Worm (Caenorhabditis elegans) whole organism, L3 larva: ENCODE measurements around the gene rde-12.

Experiments
- R02D3.7 ChIP-seq: fragments of 150-350 bp; optimal IDR thresholded peaks from 2 replicates; lab custom pipeline; 2014; ENCODE audit warnings: missing biosample characterization, missing genetic modification characterization
- ZK546.5 ChIP-seq: sonication (generic microtip); optimal IDR thresholded peaks from 2 replicates; lab custom pipeline; 2017; ENCODE audit warnings: missing biosample characterization, missing genetic modification characterization
- aly-2 ChIP-seq: fragments of 150-350 bp; optimal IDR thresholded peaks from 2 replicates; lab custom pipeline; 2014; ENCODE audit warnings: missing biosample characterization, missing genetic modification characterization
- ama-1 ChIP-seq: fragments of 150-350 bp; optimal IDR thresholded peaks from 2 replicates; lab custom pipeline; 2018
- ceh-16 ChIP-seq: sonication (generic microtip); optimal IDR thresholded peaks from 2 replicates; lab custom pipeline; 2017; ENCODE audit warnings: missing biosample characterization, missing genetic modification characterization
- ceh-28 ChIP-seq: fragments of 150-350 bp; optimal IDR thresholded peaks from 2 replicates; lab custom pipeline; 2014; ENCODE audit warnings: missing biosample characterization, missing genetic modification reagents, missing genetic modification characterization
- ceh-82 ChIP-seq: fragments of 150-350 bp; optimal IDR thresholded peaks from 2 replicates; lab custom pipeline; 2014; ENCODE audit warnings: missing biosample characterization, missing genetic modification characterization
- ceh-9 ChIP-seq: sonication (generic microtip); optimal IDR thresholded peaks from 2 replicates; lab custom pipeline; 2018; ENCODE audit warnings: missing biosample characterization, missing genetic modification characterization
- daf-12 ChIP-seq: fragments of 150-350 bp; optimal IDR thresholded peaks from 2 replicates; lab custom pipeline; 2014; ENCODE audit warnings: missing biosample characterization, missing genetic modification reagents, missing genetic modification characterization
- egl-27 ChIP-seq: sonication (generic microtip); optimal IDR thresholded peaks from 4 replicates; lab custom pipeline; 2017; ENCODE audit warnings: missing biosample characterization, missing genetic modification reagents, missing genetic modification characterization
- egl-5 ChIP-seq: fragments of 150-350 bp; optimal IDR thresholded peaks from 2 replicates; lab custom pipeline; 2017; ENCODE audit warnings: missing biosample characterization, missing genetic modification reagents, missing genetic modification characterization, inconsistent platforms
- elt-1 ChIP-seq: fragments of 150-350 bp; optimal IDR thresholded peaks from 2 replicates; lab custom pipeline; 2014; ENCODE audit warnings: missing biosample characterization, missing genetic modification characterization
- elt-2 ChIP-seq: sonication (generic microtip); optimal IDR thresholded peaks from 2 replicates; lab custom pipeline; 2016; ENCODE audit warnings: missing genetic modification reagents, mild to moderate bottlenecking, missing genetic modification characterization, missing compliant biosample characterization
- elt-3 ChIP-seq, 3 experiments: fragments of 150-350 bp in 1 of 3; sonication (generic microtip) in 2 of 3; optimal IDR thresholded peaks; 2 replicates in 2 of 3; 4 replicates in 1 of 3; lab custom pipeline; 2014 to 2017; ENCODE audit warnings: missing biosample characterization in 3 of 3, missing genetic modification characterization in 3 of 3
- eor-1 ChIP-seq, 2 experiments: fragments of 150-350 bp; optimal IDR thresholded peaks; 2 replicates each; lab custom pipeline; 2014 to 2018; ENCODE audit warnings: missing biosample characterization in 2 of 2, missing genetic modification characterization in 2 of 2
- fkh-10 ChIP-seq: sonication (generic microtip); optimal IDR thresholded peaks from 2 replicates; lab custom pipeline; 2017; ENCODE audit warnings: missing biosample characterization, missing genetic modification reagents, missing genetic modification characterization
- fos-1 ChIP-seq: fragments of 150-350 bp; optimal IDR thresholded peaks from 2 replicates; lab custom pipeline; 2014; ENCODE audit warnings: missing biosample characterization, missing genetic modification characterization
- hmg-11 ChIP-seq: sonication (generic microtip); optimal IDR thresholded peaks from 2 replicates; lab custom pipeline; 2016; ENCODE audit warnings: missing genetic modification characterization, missing compliant biosample characterization
- jun-1 ChIP-seq: fragments of 150-350 bp; optimal IDR thresholded peaks from 2 replicates; lab custom pipeline; 2014; ENCODE audit warnings: missing biosample characterization, missing genetic modification reagents, missing genetic modification characterization
- lin-39 ChIP-seq: fragments of 150-350 bp; optimal IDR thresholded peaks from 2 replicates; lab custom pipeline; 2018; ENCODE audit warnings: missing biosample characterization, missing genetic modification reagents, missing genetic modification characterization
- lsy-12 ChIP-seq: sonication (generic microtip); optimal IDR thresholded peaks from 2 replicates; lab custom pipeline; 2016; ENCODE audit warnings: mild to moderate bottlenecking, missing genetic modification characterization, missing compliant biosample characterization
- mdl-1 ChIP-seq: fragments of 150-350 bp; optimal IDR thresholded peaks from 2 replicates; lab custom pipeline; 2014; ENCODE audit warnings: missing biosample characterization, missing genetic modification characterization
- mml-1 ChIP-seq: fragments of 150-350 bp; sonication (generic microtip); optimal IDR thresholded peaks from 3 replicates; lab custom pipeline; 2014; ENCODE audit warnings: missing biosample characterization, missing genetic modification characterization
- nfya-1 ChIP-seq: sonication (generic microtip); optimal IDR thresholded peaks from 2 replicates; lab custom pipeline; 2017; ENCODE audit warnings: missing genetic modification characterization, mild to moderate bottlenecking, missing compliant biosample characterization, antibody characterized with exemption, moderate library complexity; ENCODE audit not compliant: insufficient read depth
- nhr-11 ChIP-seq: fragments of 150-350 bp; optimal IDR thresholded peaks from 2 replicates; lab custom pipeline; 2014; ENCODE audit warnings: missing biosample characterization, missing genetic modification characterization
- nhr-23 ChIP-seq: fragments of 150-350 bp; optimal IDR thresholded peaks from 2 replicates; lab custom pipeline; 2014; ENCODE audit warnings: missing biosample characterization, missing genetic modification reagents, missing genetic modification characterization
- nhr-237 ChIP-seq: fragments of 150-350 bp; optimal IDR thresholded peaks from 2 replicates; lab custom pipeline; 2014; ENCODE audit warnings: missing biosample characterization, missing genetic modification characterization
- nhr-25 ChIP-seq: sonication (generic microtip); optimal IDR thresholded peaks from 2 replicates; lab custom pipeline; 2017; ENCODE audit warnings: missing biosample characterization, missing genetic modification characterization
- nhr-28 ChIP-seq: fragments of 150-350 bp; optimal IDR thresholded peaks from 2 replicates; lab custom pipeline; 2014; ENCODE audit warnings: missing biosample characterization, missing genetic modification characterization
- nhr-43 ChIP-seq: sonication (generic microtip); optimal IDR thresholded peaks from 2 replicates; lab custom pipeline; 2016; ENCODE audit warnings: mild to moderate bottlenecking, missing genetic modification characterization, missing compliant biosample characterization; ENCODE audit not compliant: poor library complexity, severe bottlenecking
- nhr-76 ChIP-seq: fragments of 150-350 bp; sonication (generic microtip); optimal IDR thresholded peaks from 5 replicates; lab custom pipeline; 2014; ENCODE audit warnings: missing biosample characterization, missing genetic modification characterization
- nhr-77 ChIP-seq: fragments of 150-350 bp; optimal IDR thresholded peaks from 2 replicates; lab custom pipeline; 2014; ENCODE audit warnings: missing biosample characterization, missing genetic modification characterization
- pha-4 ChIP-seq: fragments of 150-350 bp; optimal IDR thresholded peaks from 2 replicates; lab custom pipeline; 2014; ENCODE audit warnings: missing biosample characterization, missing genetic modification reagents, missing genetic modification characterization
- pqm-1 ChIP-seq: fragments of 150-350 bp; optimal IDR thresholded peaks from 2 replicates; lab custom pipeline; 2017; ENCODE audit warnings: missing biosample characterization, missing genetic modification characterization, inconsistent platforms
- sea-2 ChIP-seq: fragments of 150-350 bp; sonication (generic microtip); optimal IDR thresholded peaks from 4 replicates; lab custom pipeline; 2014; ENCODE audit warnings: missing biosample characterization, missing genetic modification reagents, missing genetic modification characterization
- skn-1 ChIP-seq: fragments of 150-350 bp; optimal IDR thresholded peaks from 2 replicates; lab custom pipeline; 2014; ENCODE audit warnings: missing biosample characterization, missing genetic modification characterization
- tbx-2 ChIP-seq: sonication (generic microtip); optimal IDR thresholded peaks from 2 replicates; lab custom pipeline; 2016; ENCODE audit warnings: mild to moderate bottlenecking, missing genetic modification characterization, missing compliant biosample characterization
- unc-39 ChIP-seq: sonication (generic microtip); optimal IDR thresholded peaks from 4 replicates; lab custom pipeline; 2017; ENCODE audit warnings: missing biosample characterization, missing genetic modification characterization
- unc-62 ChIP-seq: fragments of 150-350 bp; sonication (generic microtip); optimal IDR thresholded peaks from 4 replicates; lab custom pipeline; 2014; ENCODE audit warnings: missing biosample characterization, missing genetic modification reagents, missing genetic modification characterization
- ztf-11 ChIP-seq: fragments of 150-350 bp; optimal IDR thresholded peaks from 2 replicates; lab custom pipeline; 2014; ENCODE audit warnings: missing biosample characterization, missing genetic modification characterization
- ztf-4 ChIP-seq: fragments of 150-350 bp; optimal IDR thresholded peaks from 2 replicates; lab custom pipeline; 2014; ENCODE audit warnings: missing biosample characterization, missing genetic modification characterization

rde-12 gene

DNA sequence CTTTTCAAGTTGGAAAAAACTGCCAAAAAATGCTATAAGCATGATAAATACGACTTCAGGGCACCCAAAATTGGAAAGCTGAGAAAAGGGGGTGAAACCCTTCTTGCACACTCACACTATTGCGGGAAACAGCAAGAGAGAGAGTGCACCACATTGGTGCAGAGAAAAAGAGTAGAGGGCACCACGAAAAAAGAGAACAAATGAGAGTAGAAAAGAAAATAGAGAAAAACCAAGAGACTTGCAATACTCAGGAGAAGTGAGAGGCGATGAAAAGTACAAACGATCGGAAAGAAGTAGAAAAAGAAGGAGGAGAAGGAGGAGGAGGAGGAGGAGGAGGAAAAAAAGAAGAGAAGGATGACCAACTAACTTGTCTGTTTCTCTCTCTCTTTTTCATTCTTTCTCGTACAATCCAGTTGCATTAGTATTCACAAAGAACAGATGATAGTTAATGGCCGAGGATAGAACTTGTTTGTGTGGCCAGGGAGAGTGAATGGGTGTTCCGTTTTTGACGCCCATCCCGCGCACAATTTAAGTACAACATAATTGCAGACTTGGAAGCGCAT lies 9.9 kb upstream of the rde-12 start (continued):
- no peak for TF ChIP-seq egl-27 (tag; lab: Kevin White, UChicago)
- peak; percentile 70 for TF ChIP-seq egl-5 (tag; lab: Kevin White, UChicago)
- peak; percentile 24 for TF ChIP-seq unc-62
- no peak for TF ChIP-seq mml-1 (tag; lab: Kevin White, UChicago)
- no peak for TF ChIP-seq eor-1 (tag; optimal IDR thresholded peaks at IDR 0.05; lab: Kevin White, UChicago)
- no peak for TF ChIP-seq ztf-11
- peak; percentile 28 for TF ChIP-seq elt-2 (tag; lab: Kevin White, UChicago)
- TF ChIP-seq ceh-16 (tag; lab: Kevin White, UChicago), result no peak
- TF ChIP-seq ceh-28 (tag; lab: Kevin White, UChicago), result peak; percentile 51

DNA sequence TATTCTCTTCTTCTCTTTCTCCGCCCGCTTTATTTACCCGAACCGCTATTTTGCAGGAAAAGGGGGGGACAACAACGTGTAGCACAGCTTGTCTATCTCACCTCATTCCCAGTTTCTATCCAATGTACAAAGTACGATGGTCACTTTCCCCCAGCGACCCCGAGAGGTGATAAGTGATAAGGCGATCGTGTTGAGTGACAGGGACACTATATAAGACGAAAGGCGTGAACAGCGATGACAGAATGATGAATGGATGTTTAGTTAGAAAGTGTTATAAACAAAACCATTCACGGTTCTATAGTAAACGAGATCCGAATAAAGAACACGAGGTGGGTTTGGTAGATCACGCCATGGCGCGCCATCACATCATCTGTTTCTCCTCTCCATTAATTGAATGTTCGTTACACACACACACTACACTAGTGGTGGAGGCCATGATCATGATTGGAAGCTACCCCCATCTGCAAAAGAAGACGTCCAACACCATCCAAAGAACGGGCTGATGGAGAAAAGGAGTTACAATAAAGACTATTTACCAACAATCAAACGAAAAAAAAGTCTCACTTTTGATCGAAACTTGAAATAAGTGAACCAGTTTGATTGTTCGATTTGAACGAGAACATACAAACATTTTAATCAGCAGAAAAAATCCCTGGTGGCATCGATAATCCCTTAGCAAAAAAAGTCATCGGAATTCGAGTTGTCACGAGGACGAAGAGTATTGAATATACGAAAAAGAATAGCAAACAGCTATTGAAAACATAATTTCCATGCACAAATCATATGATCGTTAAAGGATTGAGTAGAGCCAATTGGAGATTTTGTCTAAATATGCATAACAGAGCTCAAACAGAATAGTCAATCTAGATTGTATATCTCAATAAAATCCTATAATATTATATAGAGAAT lies 8.6 kb upstream of the rde-12 start:
- TF ChIP-seq fkh-10 (GFP tag; lab: Kevin White, UChicago) (no peak), unc-62 (peak; percentile 95), nhr-76 (tag; lab: Kevin White, UChicago) (no peak), pqm-1 (tag; lab: Kevin White, UChicago) (peak; percentile 77), aly-2 (tag; lab: Kevin White, UChicago) (no peak), ZK546.5 (no peak), ama-1 (lab: Kevin White, UChicago) (peak; percentile 95), lsy-12 (tag; lab: Kevin White, UChicago) (peak; percentile 69), ceh-16 (tag; lab: Kevin White, UChicago) (no peak), ceh-28 (tag; lab: Kevin White, UChicago) (peak; percentile 45), tbx-2 (peak; percentile 24), nhr-28 (peak; percentile 45), nhr-77 (tag; lab: Kevin White, UChicago) (no peak), egl-5 (tag; lab: Kevin White, UChicago) (no peak), mdl-1 (tag; lab: Kevin White, UChicago) (no peak), lin-39 (peak; percentile 47), nfya-1 (tag; lab: Kevin White, UChicago) (peak; percentile 39), nhr-11 (tag; lab: Kevin White, UChicago) (no peak), pha-4 (tag; lab: Kevin White, UChicago) (peak; percentile 52), elt-3 (tag; optimal IDR thresholded peaks at IDR 0.05; lab: Kevin White, UChicago) (peak in 1 of 3 experiments; percentile 79), egl-27 (tag; lab: Kevin White, UChicago) (peak; percentile 25), elt-1 (tag; lab: Kevin White, UChicago) (no peak), daf-12 (tag; lab: Kevin White, UChicago) (no peak), nhr-23 (tag; lab: Kevin White, UChicago) (peak; percentile 94), nhr-25 (tag; lab: Kevin White, UChicago) (peak; percentile 98), jun-1 (tag; lab: Kevin White, UChicago) (peak; percentile 52), R02D3.7 (tag; lab: Kevin White, UChicago) (peak; percentile 23), elt-2 (tag; lab: Kevin White, UChicago) (peak; percentile 95), ceh-9 (tag; lab: Kevin White, UChicago) (no peak), nhr-43 (peak; percentile 91)

ce11 chrV:13657291-13657690 lies 7.9 kb upstream of the rde-12 start:
- TF ChIP-seq pha-4 (tag; lab: Kevin White, UChicago) (peak; percentile 68), nhr-237 (no peak), nhr-43 (peak; percentile 91), mdl-1 (tag; lab: Kevin White, UChicago) (peak; percentile 94), tbx-2 (peak; percentile 49), egl-5 (tag; lab: Kevin White, UChicago) (peak; percentile 13), jun-1 (tag; lab: Kevin White, UChicago) (peak; percentile 68), nhr-28 (no peak), nhr-23 (tag; lab: Kevin White, UChicago) (peak; percentile 76), elt-3 (tag; optimal IDR thresholded peaks at IDR 0.05; lab: Kevin White, UChicago) (no peak), aly-2 (tag; lab: Kevin White, UChicago) (no peak), nfya-1 (tag; lab: Kevin White, UChicago) (peak; percentile 73), ceh-28 (tag; lab: Kevin White, UChicago) (no peak), nhr-77 (tag; lab: Kevin White, UChicago) (no peak), ceh-9 (tag; lab: Kevin White, UChicago) (no peak), eor-1 (tag; optimal IDR thresholded peaks at IDR 0.05; lab: Kevin White, UChicago) (no peak), fkh-10 (GFP tag; lab: Kevin White, UChicago) (no peak), fos-1 (tag; lab: Kevin White, UChicago) (no peak), skn-1 (tag; lab: Kevin White, UChicago) (no peak), ceh-16 (tag; lab: Kevin White, UChicago) (no peak), lsy-12 (tag; lab: Kevin White, UChicago) (peak; percentile 55), sea-2 (GFP tag; lab: Kevin White, UChicago) (no peak), nhr-11 (tag; lab: Kevin White, UChicago) (no peak), pqm-1 (tag; lab: Kevin White, UChicago) (peak; percentile 87), elt-1 (tag; lab: Kevin White, UChicago) (peak; percentile 73), unc-62 (no peak), elt-2 (tag; lab: Kevin White, UChicago) (peak; percentile 92), hmg-11 (no peak), ztf-4 (tag; lab: Kevin White, UChicago) (peak; percentile 54), unc-39 (tag; lab: Kevin White, UChicago) (no peak), ama-1 (lab: Kevin White, UChicago) (peak; percentile 84), ZK546.5 (no peak), lin-39 (peak; percentile 30), ceh-82 (tag; lab: Kevin White, UChicago) (no peak), mml-1 (tag; lab: Kevin White, UChicago) (peak; percentile 14)
